Worm (Caenorhabditis elegans) whole organism, L4 larva: ENCODE data around the gene Y57A10B.7.

ENCODE experiments used
- F26F4.8 ChIP-seq: fragments of 200-800 bp; sonication (Bioruptor generic); conservative IDR thresholded peaks from 2 replicates; pipeline ENCODE4 v1.3.6; 2022; ENCODE audit warnings: missing genetic modification characterization, missing compliant biosample characterization
- Y48G9A.11 ChIP-seq: fragments of 200-800 bp; sonication (Bioruptor generic); IDR thresholded peaks from 2 replicates; pipeline ENCODE4 v1.3.6; 2022; ENCODE audit warnings: missing genetic modification reagents, missing genetic modification characterization, missing compliant biosample characterization
- aha-1 ChIP-seq: fragments of 150-350 bp; peaks from one replicate; lab custom pipeline; 2014; ENCODE audit warnings: missing biosample characterization, missing genetic modification characterization
- ceh-44 ChIP-seq: fragments of 200-800 bp; sonication (Bioruptor generic); IDR thresholded peaks from 2 replicates; pipeline ENCODE4 v1.3.6; 2022; ENCODE audit warnings: missing genetic modification reagents, missing genetic modification characterization, missing compliant biosample characterization
- ceh-62 ChIP-seq: sonication (generic microtip); optimal IDR thresholded peaks from 2 replicates; lab custom pipeline; 2017; ENCODE audit warnings: missing biosample characterization, missing genetic modification characterization
- daf-16 ChIP-seq, 3 experiments: sonication (generic microtip); optimal IDR thresholded peaks; 2 replicates each; lab custom pipeline; 2016 to 2017; ENCODE audit warnings: missing genetic modification characterization in 3 of 3, missing genetic modification reagents in 3 of 3, mild to moderate bottlenecking in 2 of 3, missing compliant biosample characterization in 2 of 3, missing biosample characterization in 1 of 3, moderate library complexity in 1 of 3
- lim-7 ChIP-seq: fragments of 200-800 bp; sonication (Bioruptor generic); IDR thresholded peaks from 2 replicates; pipeline ENCODE4 v1.3.6; 2022; ENCODE audit warnings: missing genetic modification characterization, missing compliant biosample characterization
- nhr-10 ChIP-seq: fragments of 150-350 bp; optimal IDR thresholded peaks from 2 replicates; lab custom pipeline; 2014; ENCODE audit warnings: missing biosample characterization, missing genetic modification characterization
- nhr-102 ChIP-seq: sonication (generic microtip); optimal IDR thresholded peaks from 2 replicates; lab custom pipeline; 2016; ENCODE audit warnings: mild to moderate bottlenecking, missing genetic modification characterization, moderate library complexity, missing compliant biosample characterization
- nhr-111 ChIP-seq: fragments of 200-800 bp; sonication (Bioruptor generic); optimal IDR thresholded peaks from 2 replicates; lab custom pipeline; 2018; ENCODE audit warnings: mild to moderate bottlenecking, missing genetic modification characterization, missing compliant biosample characterization
- nhr-237 ChIP-seq: sonication (generic microtip); optimal IDR thresholded peaks from 2 replicates; lab custom pipeline; 2017; ENCODE audit warnings: missing biosample characterization, missing genetic modification characterization
- nhr-25 ChIP-seq: sonication (generic microtip); optimal IDR thresholded peaks from 2 replicates; lab custom pipeline; 2017; ENCODE audit warnings: missing genetic modification characterization, mild to moderate bottlenecking, missing compliant biosample characterization, antibody characterized with exemption, moderate library complexity, borderline replicate concordance; ENCODE audit not compliant: insufficient read depth
- set-16 ChIP-seq: fragments of 200-800 bp; sonication (Bioruptor generic); IDR thresholded peaks from 2 replicates; pipeline ENCODE4 v1.3.6; 2022; ENCODE audit warnings: missing genetic modification reagents, missing genetic modification characterization, missing compliant biosample characterization
- zag-1 ChIP-seq: fragments of 150-350 bp; optimal IDR thresholded peaks from 2 replicates; lab custom pipeline; 2014; ENCODE audit warnings: missing biosample characterization, missing genetic modification characterization

The Y57A10B.7 gene

DNA sequence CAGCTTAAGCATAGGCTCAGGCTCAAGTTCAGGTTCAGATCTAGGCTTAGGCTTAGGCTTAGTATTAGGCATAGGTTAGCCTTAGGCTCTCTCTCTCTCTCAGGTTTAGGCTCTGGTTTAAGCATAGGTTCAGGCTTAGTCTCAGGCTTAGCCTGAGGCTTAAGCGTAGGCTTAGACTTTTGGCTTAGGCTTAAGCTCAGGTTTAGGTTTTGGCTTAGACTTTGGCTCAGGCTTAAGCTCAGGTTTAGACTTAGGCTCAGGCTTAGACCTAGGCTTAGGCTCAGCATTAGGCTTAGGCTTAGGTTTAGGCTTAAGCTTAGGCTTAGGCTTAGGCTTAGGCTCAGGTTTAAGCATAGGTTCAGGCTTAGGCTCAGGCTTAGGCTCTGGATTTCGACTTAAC lies 49.9 kb downstream of the Y57A10B.7 start:
- TF ChIP-seq ceh-62 (tag; lab: Kevin White, UChicago): no peak
- no peak for TF ChIP-seq F26F4.8 (GFP tag; lab: Robert Waterston, UW)
- no peak for TF ChIP-seq nhr-25 (tag; lab: Kevin White, UChicago)
- TF ChIP-seq nhr-237 (tag; lab: Kevin White, UChicago): no peak
- no peak for TF ChIP-seq nhr-102
- no peak for TF ChIP-seq zag-1 (tag; lab: Kevin White, UChicago)
- TF ChIP-seq daf-16 (GFP tag; optimal IDR thresholded peaks at IDR 0.05; lab: Kevin White, UChicago): no peak
- no peak for TF ChIP-seq daf-16 (tag; optimal IDR thresholded peaks at IDR 0.05; lab: Kevin White, UChicago)
- TF ChIP-seq nhr-111 (GFP tag; lab: Kevin White, UChicago): no peak
- TF ChIP-seq nhr-10 (tag; lab: Kevin White, UChicago): no peak
- no peak for TF ChIP-seq ceh-44 (GFP tag; lab: Robert Waterston, UW)

DNA sequence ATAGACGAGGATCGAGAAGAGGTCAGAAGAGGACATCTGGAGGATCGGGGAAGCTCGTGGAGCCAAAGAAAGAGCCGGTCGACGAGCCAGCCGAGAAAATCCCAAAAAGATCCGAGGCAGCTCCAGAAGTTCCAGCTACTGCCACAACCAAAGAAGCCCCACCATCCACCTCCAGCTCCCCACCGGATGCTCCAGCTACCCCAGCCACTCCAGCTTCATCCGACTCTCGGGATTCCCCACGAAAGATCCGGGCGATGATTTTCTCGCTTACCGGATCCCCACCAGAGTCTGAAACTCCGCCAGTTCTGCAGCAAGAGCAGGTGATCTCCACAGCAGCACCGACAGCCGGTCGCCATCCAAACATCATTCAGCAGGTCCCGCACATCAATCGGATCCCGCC lies 50.7 kb downstream of the Y57A10B.7 start:
- peak; percentile 67 for TF ChIP-seq aha-1 (tag; lab: Kevin White, UChicago)
- 0 out of 2 replicates have a peak, but pooled peaks have one; percentile 37 for TF ChIP-seq lim-7
- no peak for TF ChIP-seq Y48G9A.11 (GFP tag; lab: Robert Waterston, UW)
- peak; percentile 91 for TF ChIP-seq set-16 (GFP tag; lab: Robert Waterston, UW)
- TF ChIP-seq, all 104 proteins: peak for 3
